Worm (Caenorhabditis elegans) whole organism, midembryonic: ENCODE results near the gene gcy-23.
A peak's percentile ranks its signal among the peaks of the same experiment; 100 is the strongest.

Experiments
- T22C8.4 ChIP-seq: fragments of 200-800 bp; sonication (Bioruptor generic); IDR thresholded peaks from 2 replicates; pipeline ENCODE4 v1.3.6; 2022; ENCODE audit warnings: missing genetic modification characterization, missing compliant biosample characterization
- cog-1 ChIP-seq: sonication (generic microtip); optimal IDR thresholded peaks from 2 replicates; lab custom pipeline; 2016; ENCODE audit warnings: missing genetic modification characterization, missing compliant biosample characterization
- flt-1 ChIP-seq: fragments of 200-800 bp; sonication (Bioruptor generic); IDR thresholded peaks from 2 replicates; pipeline ENCODE4 v1.3.6; 2022; ENCODE audit warnings: missing genetic modification characterization, missing compliant biosample characterization
- klf-2 ChIP-seq: fragments of 200-800 bp; sonication (Bioruptor generic); conservative IDR thresholded peaks from 2 replicates; pipeline ENCODE4 v1.3.6; 2022; ENCODE audit warnings: missing genetic modification reagents, missing genetic modification characterization, missing compliant biosample characterization
- med-1 ChIP-seq: sonication (generic microtip); optimal IDR thresholded peaks from 2 replicates; lab custom pipeline; 2017; ENCODE audit warnings: missing genetic modification characterization, mild to moderate bottlenecking, missing compliant biosample characterization, antibody characterized with exemption, missing genetic modification reagents; ENCODE audit not compliant: insufficient read depth
- ref-1 ChIP-seq: fragments of 200-800 bp; sonication (Bioruptor generic); conservative IDR thresholded peaks from 2 replicates; pipeline ENCODE4 v1.3.6; 2022; ENCODE audit warnings: missing genetic modification reagents, missing genetic modification characterization, missing compliant biosample characterization
- tab-1 ChIP-seq: fragments of 200-800 bp; sonication (Bioruptor generic); IDR thresholded peaks from 2 replicates; pipeline ENCODE4 v1.3.6; 2022; ENCODE audit warnings: missing genetic modification characterization, missing compliant biosample characterization
- ztf-23 ChIP-seq: fragments of 200-800 bp; sonication (Bioruptor generic); IDR thresholded peaks from 2 replicates; pipeline ENCODE4 v1.3.6; 2022; ENCODE audit warnings: missing genetic modification reagents, missing genetic modification characterization, missing compliant biosample characterization
- ztf-29 ChIP-seq: fragments of 200-800 bp; sonication (Bioruptor generic); IDR thresholded peaks from 2 replicates; pipeline ENCODE4 v1.3.6; 2022; ENCODE audit warnings: missing genetic modification reagents, missing genetic modification characterization, missing compliant biosample characterization

gcy-23 gene

ce11 chrIV:3291977-3292561 is 2.9 kb upstream of the gcy-23 start, which contains the start of gene W08E12.8:
TSS of gene W08E12.8 (plus strand) at chrIV:3292371.
- TF ChIP-seq ref-1 (GFP tag; lab: Robert Waterston, UW) (no peak), flt-1 (no peak), ztf-23 (no peak), T22C8.4 (GFP tag; lab: Robert Waterston, UW) (no peak), ztf-29 (GFP tag; lab: Robert Waterston, UW) (no peak), med-1 (no peak), klf-2 (no peak), cog-1 (no peak), tab-1 (GFP tag; lab: Robert Waterston, UW) (no peak)

- TF ChIP-seq cog-1 (no peak), med-1 (no peak), tab-1 (GFP tag; lab: Robert Waterston, UW) (no peak), ztf-29 (GFP tag; lab: Robert Waterston, UW) (no peak), klf-2 (no peak), T22C8.4 (GFP tag; lab: Robert Waterston, UW) (no peak)
Observed at ce11 chrIV:3278822-3279221, 10.3 kb downstream of the gcy-23 start.

- TF ChIP-seq ztf-29 (GFP tag; lab: Robert Waterston, UW) (no peak), flt-1 (no peak), klf-2 (no peak), cog-1 (no peak), tab-1 (GFP tag; lab: Robert Waterston, UW) (no peak), ref-1 (GFP tag; lab: Robert Waterston, UW) (no peak), med-1 (no peak), T22C8.4 (GFP tag; lab: Robert Waterston, UW) (no peak), ztf-23 (no peak)
Observed at ce11 chrIV:3273295-3273694, 15.8 kb downstream of the gcy-23 start, which contains the start of gene T26C12.3. TSS of gene T26C12.3 (minus strand) at chrIV:3273395.

ce11 chrIV:3271342-3271741 is 17.8 kb downstream of the gcy-23 start:
- TF ChIP-seq klf-2, result no peak
- no peak for TF ChIP-seq tab-1 (GFP tag; lab: Robert Waterston, UW)

ce11 chrIV:3267581-3267980 is 21.6 kb downstream of the gcy-23 start, which contains the start of gene clec-173:
TSS of gene clec-173 (minus strand) at chrIV:3267681.
- TF ChIP-seq klf-2, result no peak
- TF ChIP-seq T22C8.4 (GFP tag; lab: Robert Waterston, UW), result no peak
- TF ChIP-seq ztf-23, result no peak
- no peak for TF ChIP-seq flt-1
- TF ChIP-seq ref-1 (GFP tag; lab: Robert Waterston, UW), result no peak
- no peak for TF ChIP-seq med-1
- no peak for TF ChIP-seq cog-1
- no peak for TF ChIP-seq ztf-29 (GFP tag; lab: Robert Waterston, UW)
- no peak for TF ChIP-seq tab-1 (GFP tag; lab: Robert Waterston, UW)

- TF ChIP-seq flt-1, result 0 out of 2 replicates have a peak, but pooled peaks have one; percentile 59
- no peak for TF ChIP-seq ztf-29 (GFP tag; lab: Robert Waterston, UW)
- TF ChIP-seq cog-1, result no peak
Observed at ce11 chrIV:3266841-3267240, 22.3 kb downstream of the gcy-23 start.

- TF ChIP-seq tab-1 (GFP tag; lab: Robert Waterston, UW) (no peak), ztf-23 (no peak), ref-1 (GFP tag; lab: Robert Waterston, UW) (no peak), klf-2 (no peak), flt-1 (no peak), med-1 (no peak)
Observed at ce11 chrIV:3265657-3266056, 23.5 kb downstream of the gcy-23 start, which contains the start of gene T26C12.2. TSS of gene T26C12.2 (minus strand) at chrIV:3265757.

ce11 chrIV:3261761-3262160 is 27.4 kb downstream of the gcy-23 start:
- TF ChIP-seq ztf-23 (no peak), ref-1 (GFP tag; lab: Robert Waterston, UW) (no peak), cog-1 (no peak), klf-2 (no peak), ztf-29 (GFP tag; lab: Robert Waterston, UW) (no peak), med-1 (no peak), tab-1 (GFP tag; lab: Robert Waterston, UW) (no peak), T22C8.4 (GFP tag; lab: Robert Waterston, UW) (no peak), flt-1 (no peak)

- TF ChIP-seq med-1 (no peak), T22C8.4 (GFP tag; lab: Robert Waterston, UW) (no peak), tab-1 (GFP tag; lab: Robert Waterston, UW) (no peak), ztf-23 (no peak), flt-1 (no peak), ref-1 (GFP tag; lab: Robert Waterston, UW) (no peak)
Observed at ce11 chrIV:3260216-3260615, 28.9 kb downstream of the gcy-23 start.

ce11 chrIV:3258528-3258927 is 30.6 kb downstream of the gcy-23 start, which contains the start of gene T26C12.1:
TSS of gene T26C12.1 (plus strand) at chrIV:3258910.
- TF ChIP-seq ref-1 (GFP tag; lab: Robert Waterston, UW), result no peak
- no peak for TF ChIP-seq klf-2
- no peak for TF ChIP-seq flt-1
- TF ChIP-seq ztf-23, result no peak
- no peak for TF ChIP-seq cog-1
- TF ChIP-seq med-1, result no peak
- no peak for TF ChIP-seq T22C8.4 (GFP tag; lab: Robert Waterston, UW)
- no peak for TF ChIP-seq tab-1 (GFP tag; lab: Robert Waterston, UW)
- TF ChIP-seq ztf-29 (GFP tag; lab: Robert Waterston, UW), result no peak

ce11 chrIV:3256866-3257265 is 32.3 kb downstream of the gcy-23 start:
- TF ChIP-seq ref-1 (GFP tag; lab: Robert Waterston, UW), result no peak
- TF ChIP-seq tab-1 (GFP tag; lab: Robert Waterston, UW), result no peak
- no peak for TF ChIP-seq ztf-23
- TF ChIP-seq T22C8.4 (GFP tag; lab: Robert Waterston, UW), result no peak
- TF ChIP-seq cog-1, result no peak
- no peak for TF ChIP-seq flt-1
- TF ChIP-seq ztf-29 (GFP tag; lab: Robert Waterston, UW), result no peak
- TF ChIP-seq med-1, result no peak
- no peak for TF ChIP-seq klf-2
